Fruit fly (Drosophila melanogaster): ENCODE results near the gene Bdbt.

- TF ChIP-seq insv (optimal IDR thresholded peaks at IDR 0.05) (no peak), Myc (optimal IDR thresholded peaks at IDR 0.05) (no peak), h (optimal IDR thresholded peaks at IDR 0.05) (no peak), psq (optimal IDR thresholded peaks at IDR 0.05) (no peak), ttk (optimal IDR thresholded peaks at IDR 0.05) (no peak)
Measured at dm6 chr3R:21111046-21111480, 7.6 kb downstream of the Bdbt start, which contains the start of gene Rab11.

Measured in Kc167 (cell line).